Fruit fly (Drosophila melanogaster) whole organism, embryonic: ENCODE data around the gene Sgsh.

ENCODE experiments used
- Ada2b ChIP-seq: fragments of 200-800 bp; sonication (Bioruptor generic); IDR thresholded peaks from 2 replicates; pipeline ENCODE4 v1.3.6; 2022; ENCODE audit warnings: missing biosample characterization, missing genetic modification characterization
- Adf1 ChIP-seq: fragments of 200-800 bp; sonication (Bioruptor generic); IDR thresholded peaks from 2 replicates; pipeline ENCODE4 v1.3.6; 2022; ENCODE audit warnings: missing biosample characterization, missing genetic modification characterization
- Asciz ChIP-seq: fragments of 200-800 bp; sonication (Bioruptor generic); optimal IDR thresholded peaks from 2 replicates; lab custom pipeline; 2017; ENCODE audit warnings: missing biosample characterization, mild to moderate bottlenecking, missing genetic modification characterization, missing genetic modification reagents
- CG11696 ChIP-seq: fragments of 200-800 bp; sonication (Bioruptor generic); IDR thresholded peaks from 2 replicates; pipeline ENCODE4 v1.3.6; 2022; ENCODE audit warnings: missing biosample characterization, missing genetic modification characterization
- CG12236 ChIP-seq: fragments of 200-800 bp; sonication (Bioruptor generic); optimal IDR thresholded peaks from 2 replicates; lab custom pipeline; 2016; ENCODE audit warnings: missing biosample characterization, missing genetic modification characterization
- CG12744 ChIP-seq: fragments of 200-800 bp; sonication (Bioruptor generic); optimal IDR thresholded peaks from 2 replicates; lab custom pipeline; 2016; ENCODE audit warnings: missing biosample characterization, missing genetic modification characterization
- CG17361 ChIP-seq: fragments of 200-800 bp; sonication (Bioruptor generic); IDR thresholded peaks from 3 replicates; pipeline ENCODE4 v1.3.6; 2022; ENCODE audit warnings: missing biosample characterization, missing genetic modification characterization
- CG17385 ChIP-seq: fragments of 200-800 bp; sonication (Bioruptor generic); optimal IDR thresholded peaks from 3 replicates; lab custom pipeline; 2018; ENCODE audit warnings: missing biosample characterization, mild to moderate bottlenecking, missing genetic modification characterization
- CG18476 ChIP-seq: fragments of 200-800 bp; sonication (Bioruptor generic); optimal IDR thresholded peaks from 2 replicates; lab custom pipeline; 2016; ENCODE audit warnings: missing biosample characterization, mild to moderate bottlenecking, missing genetic modification characterization
- CG2712 ChIP-seq: fragments of 200-800 bp; optimal IDR thresholded peaks from 3 replicates; lab custom pipeline; 2019; ENCODE audit warnings: missing biosample characterization, mild to moderate bottlenecking, missing genetic modification characterization, moderate library complexity
- CG31365 ChIP-seq: fragments of 200-800 bp; sonication (Bioruptor generic); optimal IDR thresholded peaks from 2 replicates; lab custom pipeline; 2018; ENCODE audit warnings: missing biosample characterization, mild to moderate bottlenecking, missing genetic modification characterization
- CG31441 ChIP-seq: fragments of 200-800 bp; sonication (Bioruptor generic); IDR thresholded peaks from 2 replicates; pipeline ENCODE4 v1.3.6; 2022; ENCODE audit warnings: missing biosample characterization, missing genetic modification characterization
- CG3407 ChIP-seq: fragments of 200-800 bp; sonication (Bioruptor generic); optimal IDR thresholded peaks from 2 replicates; lab custom pipeline; 2018; ENCODE audit warnings: missing biosample characterization, mild to moderate bottlenecking, missing genetic modification characterization
- CG4730 ChIP-seq: fragments of 200-800 bp; sonication (Bioruptor generic); IDR thresholded peaks from 2 replicates; pipeline ENCODE4 v1.3.6; 2022; ENCODE audit warnings: missing biosample characterization, missing genetic modification characterization
- CG7745 ChIP-seq: fragments of 200-800 bp; sonication (Bioruptor generic); optimal IDR thresholded peaks from 2 replicates; lab custom pipeline; 2018; ENCODE audit warnings: missing biosample characterization, mild to moderate bottlenecking, missing genetic modification characterization, moderate library complexity
- CG7839 ChIP-seq: fragments of 200-800 bp; sonication (Bioruptor generic); optimal IDR thresholded peaks from 3 replicates; lab custom pipeline; 2018; ENCODE audit warnings: missing biosample characterization, mild to moderate bottlenecking, missing genetic modification characterization, moderate library complexity
- CG8089 ChIP-seq: fragments of 200-800 bp; sonication (Bioruptor generic); optimal IDR thresholded peaks from 3 replicates; lab custom pipeline; 2016; ENCODE audit warnings: missing biosample characterization, missing genetic modification characterization
- CG8478 ChIP-seq: fragments of >200 bp; optimal IDR thresholded peaks from 2 replicates; lab custom pipeline; 2018
- CkIIα-i1 ChIP-seq: fragments of 200-800 bp; sonication (Bioruptor generic); IDR thresholded peaks from 2 replicates; pipeline ENCODE4 v1.3.6; 2022; ENCODE audit warnings: missing biosample characterization, missing genetic modification characterization
- Dfd ChIP-seq, 2 experiments: fragments of >200 bp; optimal IDR thresholded peaks; 2 replicates each; lab custom pipeline; 2017; ENCODE audit warnings: missing biosample characterization in 2 of 2, missing genetic modification characterization in 2 of 2
- Dll ChIP-seq: fragments of 200-800 bp; sonication (Bioruptor generic); IDR thresholded peaks from 4 replicates; pipeline ENCODE4 v1.3.6; 2022; ENCODE audit warnings: missing biosample characterization, missing genetic modification characterization; ENCODE audit not compliant: partially characterized antibody
- Dref ChIP-seq: fragments of 200-800 bp; sonication (Bioruptor generic); IDR thresholded peaks from 2 replicates; pipeline ENCODE4 v1.3.6; 2022; ENCODE audit warnings: missing biosample characterization, missing genetic modification characterization
- ERR ChIP-seq: fragments of 200-800 bp; sonication (Bioruptor generic); optimal IDR thresholded peaks from 2 replicates; lab custom pipeline; 2016; ENCODE audit warnings: missing biosample characterization, missing genetic modification characterization
- Ets65A ChIP-seq: fragments of 200-800 bp; sonication (Bioruptor generic); peaks from one replicate; lab custom pipeline; 2016; ENCODE audit warnings: missing biosample characterization, missing genetic modification characterization
- Fer1 ChIP-seq: fragments of 200-800 bp; sonication (Bioruptor generic); optimal IDR thresholded peaks from 2 replicates; lab custom pipeline; 2017; ENCODE audit warnings: missing biosample characterization, mild to moderate bottlenecking, missing genetic modification characterization
- MTF-1 ChIP-seq: fragments of 200-800 bp; sonication (Bioruptor generic); optimal IDR thresholded peaks from 2 replicates; lab custom pipeline; 2018; ENCODE audit warnings: missing biosample characterization, mild to moderate bottlenecking, missing genetic modification characterization, borderline replicate concordance
- Mad ChIP-seq: fragments of 200-800 bp; sonication (Bioruptor generic); optimal IDR thresholded peaks from 2 replicates; lab custom pipeline; 2016; ENCODE audit warnings: missing biosample characterization, missing genetic modification characterization
- Myb ChIP-seq: fragments of 200-800 bp; sonication (Bioruptor generic); optimal IDR thresholded peaks from 2 replicates; lab custom pipeline; 2016; ENCODE audit warnings: missing biosample characterization, missing genetic modification characterization
- NFAT ChIP-seq: fragments of 200-800 bp; sonication (Bioruptor generic); IDR thresholded peaks from 2 replicates; pipeline ENCODE4 v1.3.6; 2022; ENCODE audit warnings: missing biosample characterization, missing genetic modification characterization
- ara ChIP-seq: fragments of 200-800 bp; sonication (Bioruptor generic); IDR thresholded peaks from 2 replicates; pipeline ENCODE4 v1.3.6; 2022; ENCODE audit warnings: missing biosample characterization, missing genetic modification characterization
- ase ChIP-seq: fragments of 200-800 bp; sonication (Bioruptor generic); IDR thresholded peaks from 3 replicates; pipeline ENCODE4 v1.3.6; 2022; ENCODE audit warnings: missing biosample characterization, missing genetic modification characterization
- cg ChIP-seq: fragments of 200-800 bp; sonication (Bioruptor generic); optimal IDR thresholded peaks from 3 replicates; lab custom pipeline; 2019; ENCODE audit warnings: missing biosample characterization, mild to moderate bottlenecking, missing genetic modification characterization, moderate library complexity
- corto ChIP-seq: fragments of 200-800 bp; sonication (Bioruptor generic); optimal IDR thresholded peaks from 2 replicates; lab custom pipeline; 2016; ENCODE audit warnings: missing biosample characterization, mild to moderate bottlenecking, missing genetic modification characterization, moderate library complexity
- dan ChIP-seq: fragments of 200-800 bp; sonication (Bioruptor generic); IDR thresholded peaks from 2 replicates; pipeline ENCODE4 v1.3.6; 2022; ENCODE audit warnings: missing biosample characterization, missing genetic modification characterization
- grn ChIP-seq: fragments of 200-800 bp; sonication (Bioruptor generic); optimal IDR thresholded peaks from 3 replicates; lab custom pipeline; 2017; ENCODE audit warnings: missing biosample characterization, missing genetic modification characterization
- jumu ChIP-seq: fragments of 200-800 bp; sonication (Bioruptor generic); optimal IDR thresholded peaks from 3 replicates; lab custom pipeline; 2016; ENCODE audit warnings: missing biosample characterization, missing genetic modification characterization
- kah ChIP-seq: fragments of 200-800 bp; sonication (Bioruptor generic); optimal IDR thresholded peaks from 2 replicates; lab custom pipeline; 2018; ENCODE audit warnings: missing biosample characterization, mild to moderate bottlenecking, missing genetic modification characterization
- lilli ChIP-seq: fragments of 200-800 bp; sonication (Bioruptor generic); optimal IDR thresholded peaks from 3 replicates; lab custom pipeline; 2016; ENCODE audit warnings: missing biosample characterization, missing genetic modification characterization
- oc ChIP-seq: fragments of 200-800 bp; sonication (Bioruptor generic); optimal IDR thresholded peaks from 2 replicates; lab custom pipeline; 2018; ENCODE audit warnings: missing biosample characterization, mild to moderate bottlenecking, missing genetic modification characterization, moderate library complexity
- onecut ChIP-seq: fragments of 200-800 bp; sonication (Bioruptor generic); IDR thresholded peaks from 2 replicates; pipeline ENCODE4 v1.3.6; 2022; ENCODE audit warnings: missing biosample characterization, missing genetic modification characterization
- pb ChIP-seq: fragments of 200-800 bp; sonication (Bioruptor generic); optimal IDR thresholded peaks from 3 replicates; lab custom pipeline; 2016; ENCODE audit warnings: missing biosample characterization, missing genetic modification characterization
- pnt ChIP-seq: fragments of 200-800 bp; sonication (Bioruptor generic); optimal IDR thresholded peaks from 3 replicates; lab custom pipeline; 2016; ENCODE audit warnings: missing biosample characterization, missing genetic modification characterization
- ranshi ChIP-seq: fragments of 200-800 bp; sonication (Bioruptor generic); IDR thresholded peaks from 2 replicates; pipeline ENCODE4 v1.3.6; 2022; ENCODE audit warnings: missing biosample characterization, missing genetic modification characterization
- schlank ChIP-seq: fragments of 200-800 bp; sonication (Bioruptor generic); optimal IDR thresholded peaks from 2 replicates; lab custom pipeline; 2018; ENCODE audit warnings: missing biosample characterization, mild to moderate bottlenecking, missing genetic modification characterization
- scrt ChIP-seq: fragments of 200-800 bp; sonication (Bioruptor generic); optimal IDR thresholded peaks from 2 replicates; lab custom pipeline; 2018; ENCODE audit warnings: missing biosample characterization, mild to moderate bottlenecking, missing genetic modification characterization, moderate library complexity
- sens-2 ChIP-seq: fragments of 200-800 bp; sonication (Bioruptor generic); IDR thresholded peaks from 2 replicates; pipeline ENCODE4 v1.3.6; 2022; ENCODE audit warnings: missing biosample characterization, missing genetic modification characterization
- stwl ChIP-seq: fragments of 200-800 bp; sonication (Bioruptor generic); optimal IDR thresholded peaks from 3 replicates; lab custom pipeline; 2018; ENCODE audit warnings: missing biosample characterization, mild to moderate bottlenecking, missing genetic modification characterization, moderate library complexity
- wor ChIP-seq: fragments of 200-800 bp; sonication (Bioruptor generic); IDR thresholded peaks from 2 replicates; pipeline ENCODE4 v1.3.6; 2022; ENCODE audit warnings: missing biosample characterization, missing genetic modification characterization
- zfh1 ChIP-seq: fragments of 200-800 bp; sonication (Bioruptor generic); IDR thresholded peaks from 3 replicates; pipeline ENCODE4 v1.3.6; 2022; ENCODE audit warnings: missing biosample characterization, missing genetic modification characterization

Sgsh gene

DNA sequence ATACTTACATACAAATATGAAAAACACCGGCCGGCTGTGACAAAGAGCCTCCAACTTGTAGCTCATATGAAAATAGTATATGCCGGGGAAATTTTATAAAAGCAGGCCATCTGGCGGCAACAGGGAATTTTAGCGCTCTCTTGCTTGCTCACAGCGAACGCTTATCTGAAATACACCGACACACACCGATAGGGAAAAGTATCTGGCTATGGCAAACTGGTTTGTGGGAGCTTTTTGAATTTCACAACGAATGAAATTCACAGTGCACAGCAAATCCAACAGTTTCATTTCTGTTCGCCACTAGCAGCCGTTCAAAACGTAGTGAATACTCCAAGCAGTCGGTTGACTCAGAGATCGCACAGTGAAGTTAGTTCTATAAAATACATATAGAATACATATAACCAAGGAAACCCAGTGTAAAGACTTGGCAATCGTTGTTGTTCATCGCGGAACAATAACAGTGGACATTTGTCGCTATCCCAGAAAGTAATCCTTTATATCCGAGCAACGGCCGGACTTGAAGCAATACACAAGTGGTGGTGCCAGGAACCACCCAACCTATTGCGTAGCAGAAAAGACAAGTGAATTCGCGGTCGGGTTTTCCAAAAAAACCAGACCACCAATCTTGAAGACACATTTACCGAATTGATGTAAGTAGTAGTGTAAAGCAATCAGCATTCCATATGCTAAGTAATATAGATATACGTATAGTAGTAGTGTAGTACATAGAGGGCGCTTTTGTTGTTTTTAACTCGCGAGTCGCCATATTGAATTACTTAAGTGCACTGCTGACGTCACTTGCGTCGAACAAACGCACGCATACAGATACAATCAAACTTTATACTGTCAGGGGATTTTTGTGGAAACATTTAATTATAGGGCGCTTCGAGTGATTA lies 5.5 kb upstream of the Sgsh start (continued):
- TF ChIP-seq ase (0 out of 3 replicates have a peak, but pooled peaks have one; percentile 28), CG7745 (no peak), CG4730 (GFP tag; lab: Robert Waterston, UW) (no peak), CG2712 (tag; lab: Kevin White, UChicago) (peak; percentile 20), Dref (GFP tag; lab: Robert Waterston, UW) (no peak), CG7839 (tag; lab: Kevin White, UChicago) (peak; percentile 23), Ets65A (peak; percentile 6), NFAT (peak; percentile 41; the same call in 1 of the 2 replicates), lilli (peak; percentile 80), Dfd (GFP tag; optimal IDR thresholded peaks at IDR 0.05; lab: Kevin White, UChicago) (no peak), CG3407 (GFP tag; lab: Kevin White, UChicago) (peak; percentile 5), ranshi (GFP tag; lab: Robert Waterston, UW) (peak; percentile 17; the same call in 1 of the 2 replicates), cg (GFP tag; lab: Kevin White, UChicago) (peak; percentile 77), CG17385 (GFP tag; lab: Kevin White, UChicago) (peak; percentile 40)

DNA sequence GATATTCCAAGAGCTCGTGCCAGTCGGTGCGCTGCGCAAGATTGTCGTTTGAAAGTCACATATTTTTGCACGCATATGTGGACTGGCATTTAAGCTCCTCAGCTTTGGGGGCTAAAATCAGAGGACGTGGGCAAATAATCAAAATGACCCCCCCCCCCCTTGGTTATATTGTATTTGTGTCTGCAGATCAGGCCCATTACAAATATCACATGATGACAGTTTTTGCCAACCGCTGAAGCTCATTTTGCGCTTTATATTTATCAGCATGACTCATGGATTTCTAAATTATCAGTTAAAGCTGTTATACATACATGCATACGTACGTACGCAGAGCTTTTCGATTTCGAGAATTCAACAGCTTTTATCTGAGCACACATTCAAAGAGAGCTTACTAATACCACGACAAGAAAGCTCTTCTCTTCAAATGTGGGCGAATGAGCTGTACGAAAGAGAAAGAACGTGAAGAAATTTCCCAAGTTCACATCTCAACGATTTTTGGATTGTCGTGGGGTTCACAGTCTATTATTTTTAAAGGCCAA lies 4.1 kb upstream of the Sgsh start:
- TF ChIP-seq CG31441 (GFP tag; lab: Robert Waterston, UW), result no peak
- TF ChIP-seq CG11696, result no peak
- no peak for TF ChIP-seq CG17361 (GFP tag; lab: Robert Waterston, UW)
- TF ChIP-seq grn (GFP tag; lab: Kevin White, UChicago), result no peak
- peak; percentile 17; the same call in 1 of the 2 replicates for TF ChIP-seq Adf1 (GFP tag; lab: Robert Waterston, UW)
- TF ChIP-seq MTF-1 (GFP tag; lab: Kevin White, UChicago), result no peak
- TF ChIP-seq wor (GFP tag; lab: Robert Waterston, UW), result no peak
- TF ChIP-seq Dll, result no peak
- TF ChIP-seq zfh1 (GFP tag; lab: Robert Waterston, UW), result no peak
- no peak for TF ChIP-seq CG8478 (lab: Kevin White, UChicago)
- peak; percentile 68 for TF ChIP-seq ERR (GFP tag; lab: Kevin White, UChicago)
- no peak for TF ChIP-seq CG12236 (GFP tag; lab: Kevin White, UChicago)
- TF ChIP-seq Fer1, result peak; percentile 35
- no peak for TF ChIP-seq jumu
- no peak for TF ChIP-seq Asciz (GFP tag; lab: Kevin White, UChicago)
- no peak for TF ChIP-seq kah (GFP tag; lab: Kevin White, UChicago)
- no peak for TF ChIP-seq CG12744 (GFP tag; lab: Kevin White, UChicago)
- no peak for TF ChIP-seq Ada2b (GFP tag; lab: Robert Waterston, UW)
- no peak for TF ChIP-seq sens-2 (GFP tag; lab: Robert Waterston, UW)
- no peak for TF ChIP-seq ase
- TF ChIP-seq CG18476 (GFP tag; lab: Kevin White, UChicago), result no peak
- no peak for TF ChIP-seq pb (GFP tag; lab: Kevin White, UChicago)
- TF ChIP-seq pnt, result no peak
- no peak for TF ChIP-seq CG31365 (tag; lab: Kevin White, UChicago)
- peak; percentile 72 for TF ChIP-seq corto (GFP tag; lab: Kevin White, UChicago)
- no peak for TF ChIP-seq CkIIα-i1 (GFP tag; lab: Robert Waterston, UW)
- TF ChIP-seq schlank (tag; lab: Kevin White, UChicago), result no peak
- TF ChIP-seq dan, result no peak
- no peak for TF ChIP-seq CG8089
- TF ChIP-seq ara (GFP tag; lab: Robert Waterston, UW), result no peak
- TF ChIP-seq stwl, result no peak
- TF ChIP-seq scrt (GFP tag; lab: Kevin White, UChicago), result peak; percentile 14
- TF ChIP-seq Mad, result no peak
- TF ChIP-seq onecut (GFP tag; lab: Robert Waterston, UW), result no peak
- no peak for TF ChIP-seq oc (tag; lab: Kevin White, UChicago)
- no peak for TF ChIP-seq Myb (GFP tag; lab: Kevin White, UChicago)
